Fruit fly (Drosophila melanogaster): Measurements from ENCODE around the gene CG3857.

DNA sequence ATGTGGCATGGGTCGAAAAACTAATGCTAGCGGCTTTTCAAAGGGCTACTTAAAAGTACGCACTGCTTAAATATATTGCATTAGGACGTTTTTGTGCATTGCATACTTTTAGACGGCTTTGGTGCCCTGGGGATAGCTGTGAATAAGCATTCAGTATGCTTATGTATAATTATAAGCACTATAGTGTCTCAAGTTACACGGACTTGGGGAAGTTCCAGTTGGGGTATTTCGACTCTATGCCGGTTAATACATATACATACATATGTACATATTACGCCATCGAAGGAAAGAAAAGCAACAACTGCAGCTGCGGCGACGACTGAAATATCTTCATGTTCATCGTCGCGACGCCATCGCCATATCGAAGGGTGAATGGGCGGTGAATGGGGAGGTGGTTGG is 23.4 kb upstream of the CG3857 start:
- TF ChIP-seq psq (optimal IDR thresholded peaks at IDR 0.05), result no peak
- no peak for TF ChIP-seq EcR (GFP tag; optimal IDR thresholded peaks at IDR 0.05)
